Worm (Caenorhabditis elegans): ENCODE data around the gene plx-1.

The plx-1 gene

DNA sequence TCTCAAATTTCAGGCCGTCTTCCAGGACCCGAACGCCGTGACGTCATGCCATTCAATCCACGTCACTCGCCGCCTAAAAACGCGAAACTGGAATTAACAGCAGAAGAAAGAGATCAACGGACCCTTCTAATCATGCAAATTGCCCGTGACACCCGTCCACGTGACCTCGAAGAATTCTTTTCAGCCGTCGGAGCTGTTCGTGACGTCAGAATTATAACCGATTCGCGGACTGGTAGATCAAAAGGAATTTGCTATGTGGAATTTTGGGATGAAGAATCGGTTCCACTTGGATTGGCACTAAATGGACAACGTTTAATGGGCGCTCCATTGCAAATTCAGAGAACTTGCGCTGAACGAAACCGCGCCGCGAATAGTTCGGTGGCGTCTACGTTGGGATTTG lies 56.1 kb downstream of the plx-1 start:
- TF ChIP-seq elt-3 (tag; optimal IDR thresholded peaks at IDR 0.05) (no peak), M03D4.4 (tag; optimal IDR thresholded peaks at IDR 0.05) (no peak), drap-1 (GFP tag; optimal IDR thresholded peaks at IDR 0.05) (no peak), hlh-1 (tag; optimal IDR thresholded peaks at IDR 0.05) (no peak)

- TF ChIP-seq nhr-2 (tag; optimal IDR thresholded peaks at IDR 0.05), result no peak
- no peak for TF ChIP-seq ces-1 (GFP tag; optimal IDR thresholded peaks at IDR 0.05)
These were observed 60.5 kb downstream of the plx-1 start for ce11 chrIV:1019801-1020200.

DNA sequence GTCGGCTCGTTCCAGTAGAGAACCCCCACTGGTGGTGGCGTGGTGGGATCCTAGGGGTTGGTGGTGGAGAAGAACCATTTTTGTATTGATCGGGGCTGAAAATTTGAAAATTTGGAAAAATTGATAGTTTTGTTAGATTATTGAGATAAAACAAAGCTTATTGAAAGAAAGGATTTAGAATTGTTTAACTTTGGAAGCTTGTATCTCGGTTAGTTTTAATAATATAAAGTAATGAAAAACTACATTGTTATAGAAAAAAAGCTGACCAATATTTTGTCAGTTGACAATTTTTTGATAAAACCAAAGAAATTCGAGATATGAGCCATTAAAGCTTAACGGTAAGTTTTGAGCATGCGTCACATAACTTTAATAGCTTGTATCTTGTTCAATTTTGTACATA lies 70.6 kb downstream of the plx-1 start, which contains the start of gene abhd-14:
Gene abhd-14 (minus strand): TSS at position 101 of the 400 bp plus-strand sequence.
- TF ChIP-seq ztf-11 (tag; optimal IDR thresholded peaks at IDR 0.05) (no peak), flh-1 (GFP tag; optimal IDR thresholded peaks at IDR 0.05) (no peak), pha-4 (tag; optimal IDR thresholded peaks at IDR 0.05) (no peak), nhr-76 (tag; optimal IDR thresholded peaks at IDR 0.05) (no peak), elt-1 (tag; optimal IDR thresholded peaks at IDR 0.05; ENCODE audit: borderline replicate concordance, insufficient read depth) (no peak), lin-13 (tag; optimal IDR thresholded peaks at IDR 0.05) (no peak), mep-1 (tag; optimal IDR thresholded peaks at IDR 0.05) (no peak), ceh-83 (GFP tag; optimal IDR thresholded peaks at IDR 0.05) (no peak)

Data from whole organism, mixed stage, embryonic.